Worm (Caenorhabditis elegans) whole organism, L3 larva: ENCODE data around the gene mdf-1.

Experiments
- R02D3.7 ChIP-seq: fragments of 150-350 bp; optimal IDR thresholded peaks from 2 replicates; lab custom pipeline; 2014; ENCODE audit warnings: missing biosample characterization, missing genetic modification characterization
- ZK546.5 ChIP-seq: sonication (generic microtip); optimal IDR thresholded peaks from 2 replicates; lab custom pipeline; 2017; ENCODE audit warnings: missing biosample characterization, missing genetic modification characterization
- aly-2 ChIP-seq: fragments of 150-350 bp; optimal IDR thresholded peaks from 2 replicates; lab custom pipeline; 2014; ENCODE audit warnings: missing biosample characterization, missing genetic modification characterization
- ceh-16 ChIP-seq: sonication (generic microtip); optimal IDR thresholded peaks from 2 replicates; lab custom pipeline; 2017; ENCODE audit warnings: missing biosample characterization, missing genetic modification characterization
- ceh-28 ChIP-seq: fragments of 150-350 bp; optimal IDR thresholded peaks from 2 replicates; lab custom pipeline; 2014; ENCODE audit warnings: missing biosample characterization, missing genetic modification reagents, missing genetic modification characterization
- ceh-82 ChIP-seq: fragments of 150-350 bp; optimal IDR thresholded peaks from 2 replicates; lab custom pipeline; 2014; ENCODE audit warnings: missing biosample characterization, missing genetic modification characterization
- ceh-9 ChIP-seq: sonication (generic microtip); optimal IDR thresholded peaks from 2 replicates; lab custom pipeline; 2018; ENCODE audit warnings: missing biosample characterization, missing genetic modification characterization
- daf-12 ChIP-seq: fragments of 150-350 bp; optimal IDR thresholded peaks from 2 replicates; lab custom pipeline; 2014; ENCODE audit warnings: missing biosample characterization, missing genetic modification reagents, missing genetic modification characterization
- egl-27 ChIP-seq: sonication (generic microtip); optimal IDR thresholded peaks from 4 replicates; lab custom pipeline; 2017; ENCODE audit warnings: missing biosample characterization, missing genetic modification reagents, missing genetic modification characterization
- elt-1 ChIP-seq: fragments of 150-350 bp; optimal IDR thresholded peaks from 2 replicates; lab custom pipeline; 2014; ENCODE audit warnings: missing biosample characterization, missing genetic modification characterization
- elt-2 ChIP-seq: sonication (generic microtip); optimal IDR thresholded peaks from 2 replicates; lab custom pipeline; 2016; ENCODE audit warnings: missing genetic modification reagents, mild to moderate bottlenecking, missing genetic modification characterization, missing compliant biosample characterization
- elt-3 ChIP-seq, 3 experiments: fragments of 150-350 bp in 1 of 3; sonication (generic microtip) in 2 of 3; optimal IDR thresholded peaks; 2 replicates in 2 of 3; 4 replicates in 1 of 3; lab custom pipeline; 2014 to 2017; ENCODE audit warnings: missing biosample characterization in 3 of 3, missing genetic modification characterization in 3 of 3
- eor-1 ChIP-seq, 2 experiments: fragments of 150-350 bp; optimal IDR thresholded peaks; 2 replicates each; lab custom pipeline; 2014 to 2018; ENCODE audit warnings: missing biosample characterization in 2 of 2, missing genetic modification characterization in 2 of 2
- fkh-10 ChIP-seq: sonication (generic microtip); optimal IDR thresholded peaks from 2 replicates; lab custom pipeline; 2017; ENCODE audit warnings: missing biosample characterization, missing genetic modification reagents, missing genetic modification characterization
- fkh-2 ChIP-seq: fragments of 150-350 bp; optimal IDR thresholded peaks from 2 replicates; lab custom pipeline; 2014; ENCODE audit warnings: missing biosample characterization, missing genetic modification reagents, missing genetic modification characterization
- fos-1 ChIP-seq: fragments of 150-350 bp; optimal IDR thresholded peaks from 2 replicates; lab custom pipeline; 2014; ENCODE audit warnings: missing biosample characterization, missing genetic modification characterization
- hmg-11 ChIP-seq: sonication (generic microtip); optimal IDR thresholded peaks from 2 replicates; lab custom pipeline; 2016; ENCODE audit warnings: missing genetic modification characterization, missing compliant biosample characterization
- jun-1 ChIP-seq: fragments of 150-350 bp; optimal IDR thresholded peaks from 2 replicates; lab custom pipeline; 2014; ENCODE audit warnings: missing biosample characterization, missing genetic modification reagents, missing genetic modification characterization
- lin-15B ChIP-seq: fragments of 150-350 bp; optimal IDR thresholded peaks from 2 replicates; lab custom pipeline; 2014; ENCODE audit warnings: missing biosample characterization, missing genetic modification characterization
- lin-39 ChIP-seq: fragments of 150-350 bp; optimal IDR thresholded peaks from 2 replicates; lab custom pipeline; 2018; ENCODE audit warnings: missing biosample characterization, missing genetic modification reagents, missing genetic modification characterization
- mdl-1 ChIP-seq: fragments of 150-350 bp; optimal IDR thresholded peaks from 2 replicates; lab custom pipeline; 2014; ENCODE audit warnings: missing biosample characterization, missing genetic modification characterization
- nfya-1 ChIP-seq: sonication (generic microtip); optimal IDR thresholded peaks from 2 replicates; lab custom pipeline; 2017; ENCODE audit warnings: missing genetic modification characterization, mild to moderate bottlenecking, missing compliant biosample characterization, antibody characterized with exemption, moderate library complexity; ENCODE audit not compliant: insufficient read depth
- nhr-11 ChIP-seq: fragments of 150-350 bp; optimal IDR thresholded peaks from 2 replicates; lab custom pipeline; 2014; ENCODE audit warnings: missing biosample characterization, missing genetic modification characterization
- nhr-12 ChIP-seq: fragments of 150-350 bp; optimal IDR thresholded peaks from 2 replicates; lab custom pipeline; 2014; ENCODE audit warnings: missing biosample characterization, missing genetic modification characterization
- nhr-23 ChIP-seq: fragments of 150-350 bp; optimal IDR thresholded peaks from 2 replicates; lab custom pipeline; 2014; ENCODE audit warnings: missing biosample characterization, missing genetic modification reagents, missing genetic modification characterization
- nhr-25 ChIP-seq: sonication (generic microtip); optimal IDR thresholded peaks from 2 replicates; lab custom pipeline; 2017; ENCODE audit warnings: missing biosample characterization, missing genetic modification characterization
- nhr-43 ChIP-seq: sonication (generic microtip); optimal IDR thresholded peaks from 2 replicates; lab custom pipeline; 2016; ENCODE audit warnings: mild to moderate bottlenecking, missing genetic modification characterization, missing compliant biosample characterization; ENCODE audit not compliant: poor library complexity, severe bottlenecking
- nhr-76 ChIP-seq: fragments of 150-350 bp; sonication (generic microtip); optimal IDR thresholded peaks from 5 replicates; lab custom pipeline; 2014; ENCODE audit warnings: missing biosample characterization, missing genetic modification characterization
- pha-4 ChIP-seq: fragments of 150-350 bp; optimal IDR thresholded peaks from 2 replicates; lab custom pipeline; 2014; ENCODE audit warnings: missing biosample characterization, missing genetic modification reagents, missing genetic modification characterization
- pqm-1 ChIP-seq: fragments of 150-350 bp; optimal IDR thresholded peaks from 2 replicates; lab custom pipeline; 2017; ENCODE audit warnings: missing biosample characterization, missing genetic modification characterization, inconsistent platforms
- sea-2 ChIP-seq: fragments of 150-350 bp; sonication (generic microtip); optimal IDR thresholded peaks from 4 replicates; lab custom pipeline; 2014; ENCODE audit warnings: missing biosample characterization, missing genetic modification reagents, missing genetic modification characterization
- skn-1 ChIP-seq: fragments of 150-350 bp; optimal IDR thresholded peaks from 2 replicates; lab custom pipeline; 2014; ENCODE audit warnings: missing biosample characterization, missing genetic modification characterization
- snpc-4 ChIP-seq: fragments of 150-350 bp; optimal IDR thresholded peaks from 2 replicates; lab custom pipeline; 2014; ENCODE audit warnings: missing biosample characterization, missing genetic modification characterization
- tbx-2 ChIP-seq: sonication (generic microtip); optimal IDR thresholded peaks from 2 replicates; lab custom pipeline; 2016; ENCODE audit warnings: mild to moderate bottlenecking, missing genetic modification characterization, missing compliant biosample characterization
- unc-39 ChIP-seq: sonication (generic microtip); optimal IDR thresholded peaks from 4 replicates; lab custom pipeline; 2017; ENCODE audit warnings: missing biosample characterization, missing genetic modification characterization
- unc-62 ChIP-seq: fragments of 150-350 bp; sonication (generic microtip); optimal IDR thresholded peaks from 4 replicates; lab custom pipeline; 2014; ENCODE audit warnings: missing biosample characterization, missing genetic modification reagents, missing genetic modification characterization
- zag-1 ChIP-seq: fragments of 150-350 bp; optimal IDR thresholded peaks from 2 replicates; lab custom pipeline; 2014; ENCODE audit warnings: missing biosample characterization, missing genetic modification characterization
- ztf-11 ChIP-seq: fragments of 150-350 bp; optimal IDR thresholded peaks from 2 replicates; lab custom pipeline; 2014; ENCODE audit warnings: missing biosample characterization, missing genetic modification characterization
- ztf-4 ChIP-seq: fragments of 150-350 bp; optimal IDR thresholded peaks from 2 replicates; lab custom pipeline; 2014; ENCODE audit warnings: missing biosample characterization, missing genetic modification characterization

The mdf-1 gene

ce11 chrV:9561624-9562179 lies 17.7 kb upstream of the mdf-1 start, which contains the start of gene rgef-1:
rgef-1 (minus strand) TSS chrV:9561674.
- peak; percentile 45 for TF ChIP-seq mdl-1 (tag; lab: Kevin White, UChicago)
- TF ChIP-seq aly-2, result no peak
- no peak for TF ChIP-seq elt-1 (tag; lab: Kevin White, UChicago)
- TF ChIP-seq fkh-2 (tag; lab: Kevin White, UChicago), result no peak
- peak; percentile 80 for TF ChIP-seq fkh-10
- no peak for TF ChIP-seq nhr-11 (tag; lab: Kevin White, UChicago)
- peak; percentile 73 for TF ChIP-seq hmg-11 (tag; lab: Kevin White, UChicago)
- no peak for TF ChIP-seq zag-1
- peak; percentile 33 for TF ChIP-seq tbx-2
- no peak for TF ChIP-seq unc-39 (tag; lab: Kevin White, UChicago)
- TF ChIP-seq ceh-28, result peak; percentile 61
- TF ChIP-seq pha-4, result no peak
- no peak for TF ChIP-seq elt-3 (tag; optimal IDR thresholded peaks at IDR 0.05; lab: Kevin White, UChicago)
- TF ChIP-seq nhr-12 (tag; lab: Kevin White, UChicago), result no peak
- TF ChIP-seq nfya-1 (tag; lab: Kevin White, UChicago), result peak; percentile 86
- no peak for TF ChIP-seq ztf-4 (tag; lab: Kevin White, UChicago)
- peak; percentile 43 for TF ChIP-seq lin-15B
- TF ChIP-seq fos-1 (tag; lab: Kevin White, UChicago), result no peak
- no peak for TF ChIP-seq nhr-25 (tag; lab: Kevin White, UChicago)
- no peak for TF ChIP-seq R02D3.7
- TF ChIP-seq ceh-16 (tag; lab: Kevin White, UChicago), result no peak
- no peak for TF ChIP-seq elt-2 (tag; lab: Kevin White, UChicago)
- peak; percentile 16 for TF ChIP-seq unc-62 (GFP tag; lab: Kevin White, UChicago)
- peak; percentile 73 for TF ChIP-seq lin-39 (tag; lab: Kevin White, UChicago)
- TF ChIP-seq snpc-4 (tag; lab: Kevin White, UChicago), result peak; percentile 24
- TF ChIP-seq ztf-11, result no peak
- TF ChIP-seq skn-1 (tag; lab: Kevin White, UChicago), result peak; percentile 35
- TF ChIP-seq daf-12, result no peak
- peak; percentile 43 for TF ChIP-seq sea-2 (GFP tag; lab: Kevin White, UChicago)

- TF ChIP-seq fkh-10, result no peak
- no peak for TF ChIP-seq mdl-1 (tag; lab: Kevin White, UChicago)
- no peak for TF ChIP-seq nhr-43 (tag; lab: Kevin White, UChicago)
- TF ChIP-seq pqm-1 (tag; lab: Kevin White, UChicago), result no peak
- no peak for TF ChIP-seq ztf-4 (tag; lab: Kevin White, UChicago)
- TF ChIP-seq ZK546.5 (tag; lab: Kevin White, UChicago), result no peak
- TF ChIP-seq elt-1 (tag; lab: Kevin White, UChicago), result no peak
- no peak for TF ChIP-seq jun-1 (tag; lab: Kevin White, UChicago)
- TF ChIP-seq ceh-82, result no peak
- TF ChIP-seq aly-2, result no peak
- TF ChIP-seq tbx-2, result no peak
- TF ChIP-seq eor-1 (tag; optimal IDR thresholded peaks at IDR 0.05; lab: Kevin White, UChicago), result no peak
- TF ChIP-seq R02D3.7, result no peak
- TF ChIP-seq daf-12, result no peak
- TF ChIP-seq nhr-76 (tag; lab: Kevin White, UChicago), result no peak
- no peak for TF ChIP-seq unc-62 (GFP tag; lab: Kevin White, UChicago)
- TF ChIP-seq nhr-23 (tag; lab: Kevin White, UChicago), result no peak
- no peak for TF ChIP-seq fos-1 (tag; lab: Kevin White, UChicago)
- TF ChIP-seq snpc-4 (tag; lab: Kevin White, UChicago), result no peak
- TF ChIP-seq egl-27 (tag; lab: Kevin White, UChicago), result no peak
- TF ChIP-seq, all 47 proteins: peak for 0
These were observed 12.6 kb upstream of the mdf-1 start for ce11 chrV:9556668-9557067.

- TF ChIP-seq fkh-10 (peak; percentile 32), ceh-16 (tag; lab: Kevin White, UChicago) (no peak), ztf-11 (no peak), pha-4 (no peak), nfya-1 (tag; lab: Kevin White, UChicago) (peak; percentile 34), elt-3 (tag; optimal IDR thresholded peaks at IDR 0.05; lab: Kevin White, UChicago) (no peak), eor-1 (tag; optimal IDR thresholded peaks at IDR 0.05; lab: Kevin White, UChicago) (no peak), ceh-9 (no peak)
These were observed 6.3 kb upstream of the mdf-1 start, which contains the start of gene ehbp-1 for ce11 chrV:9550313-9550712. ehbp-1 (plus strand) TSS chrV:9550644.
